Worm (Caenorhabditis elegans): ENCODE measurements around the gene unc-76.

DNA sequence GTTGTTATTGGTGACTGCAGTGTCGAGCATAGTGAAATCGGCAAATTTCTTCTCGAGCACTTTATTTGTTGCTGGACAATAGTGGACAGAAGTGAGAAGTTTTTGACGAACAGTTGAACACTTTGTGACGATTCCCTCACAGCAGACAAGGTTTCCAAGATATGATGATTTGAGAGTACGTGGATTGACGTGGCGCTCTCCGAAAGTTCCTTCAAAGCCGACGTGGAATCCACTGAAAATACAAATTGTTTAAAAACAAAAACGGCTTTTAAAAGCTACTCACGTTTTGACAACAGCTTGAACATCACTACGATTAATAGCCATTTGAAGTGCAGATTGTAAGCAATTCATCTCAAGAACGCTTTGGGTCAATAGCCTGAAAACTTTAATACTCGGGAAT, 12.6 kb upstream of the unc-76 start:
- TF ChIP-seq F13H6.1 (tag; optimal IDR thresholded peaks at IDR 0.05) (no peak), sma-3 (GFP tag; optimal IDR thresholded peaks at IDR 0.05) (no peak), nhr-129 (tag; optimal IDR thresholded peaks at IDR 0.05) (no peak), blmp-1 (tag; optimal IDR thresholded peaks at IDR 0.05; ENCODE audit: insufficient read depth) (no peak), nhr-77 (tag; optimal IDR thresholded peaks at IDR 0.05) (no peak), unc-62 (GFP tag; optimal IDR thresholded peaks at IDR 0.05) (no peak), nhr-12 (tag; optimal IDR thresholded peaks at IDR 0.05) (no peak), elt-3 (tag; optimal IDR thresholded peaks at IDR 0.05) (no peak), nhr-11 (tag; optimal IDR thresholded peaks at IDR 0.05) (no peak), alr-1 (tag; optimal IDR thresholded peaks at IDR 0.05) (no peak), ceh-16 (tag; optimal IDR thresholded peaks at IDR 0.05) (no peak), nhr-237 (tag; optimal IDR thresholded peaks at IDR 0.05) (no peak)

Measured in whole organism, L2 larva.